Worm (Caenorhabditis elegans) whole organism, dauer: ENCODE results near the gene R03G8.1.

Experiments
- unc-62 ChIP-seq: sonication (generic microtip); optimal IDR thresholded peaks from 2 replicates; lab custom pipeline; 2017; ENCODE audit warnings: missing biosample characterization, missing genetic modification reagents, missing genetic modification characterization

The R03G8.1 gene

ce11 chrX:13084273-13084672 lies at the start of gene R03G8.1:
Gene R03G8.1, plus strand, starts transcription at chrX:13084573.
- TF ChIP-seq unc-62 (GFP tag; lab: Kevin White, UChicago), result no peak

- TF ChIP-seq unc-62 (GFP tag; lab: Kevin White, UChicago), result no peak
Observed at ce11 chrX:13038791-13039190, 45.6 kb upstream of the R03G8.1 start.

- TF ChIP-seq unc-62 (GFP tag; lab: Kevin White, UChicago), result no peak
Observed at ce11 chrX:13041830-13042229, 42.5 kb upstream of the R03G8.1 start.

- TF ChIP-seq unc-62 (GFP tag; lab: Kevin White, UChicago), result no peak
Observed at ce11 chrX:13048258-13048657, 36.1 kb upstream of the R03G8.1 start, which contains the start of gene C53C7.3. Gene C53C7.3, plus strand, starts transcription at chrX:13048558.

ce11 chrX:13051405-13051804 lies 33.0 kb upstream of the R03G8.1 start, which contains the start of gene K03A11.1:
Gene K03A11.1, plus strand, starts transcription at chrX:13051705.
- TF ChIP-seq unc-62 (GFP tag; lab: Kevin White, UChicago), result no peak

- TF ChIP-seq unc-62 (GFP tag; lab: Kevin White, UChicago), result no peak
Observed at ce11 chrX:13055560-13055959, 28.8 kb upstream of the R03G8.1 start, which contains the start of gene K03A11.6. Gene K03A11.6, plus strand, starts transcription at chrX:13055860.

ce11 chrX:13059984-13060383 lies 24.4 kb upstream of the R03G8.1 start:
- TF ChIP-seq unc-62 (GFP tag; lab: Kevin White, UChicago), result no peak

- no peak for TF ChIP-seq unc-62 (GFP tag; lab: Kevin White, UChicago)
Observed at ce11 chrX:13061366-13061765, 23.0 kb upstream of the R03G8.1 start.

ce11 chrX:13062934-13063585 lies 21.3 kb upstream of the R03G8.1 start, which contains the start of gene K03A11.5:
Gene K03A11.5, plus strand, starts transcription at chrX:13063535.
- TF ChIP-seq unc-62 (GFP tag; lab: Kevin White, UChicago), result no peak

ce11 chrX:13071120-13071519 lies 13.3 kb upstream of the R03G8.1 start, which contains the start of gene cpx-2:
Gene cpx-2, minus strand, starts transcription at chrX:13071220.
- TF ChIP-seq unc-62 (GFP tag; lab: Kevin White, UChicago), result no peak

- TF ChIP-seq unc-62 (GFP tag; lab: Kevin White, UChicago), result no peak
Observed at ce11 chrX:13074373-13074772, 10.0 kb upstream of the R03G8.1 start, which contains the start of gene ceh-28. Gene ceh-28, plus strand, starts transcription at chrX:13074673.

- no peak for TF ChIP-seq unc-62 (GFP tag; lab: Kevin White, UChicago)
Observed at ce11 chrX:13077872-13078271, 6.5 kb upstream of the R03G8.1 start, which contains the start of gene K03A11.4. Gene K03A11.4, plus strand, starts transcription at chrX:13078172.

- no peak for TF ChIP-seq unc-62 (GFP tag; lab: Kevin White, UChicago)
Observed at ce11 chrX:13082326-13082725, 2.0 kb upstream of the R03G8.1 start, which contains the start of gene str-10. Gene str-10, plus strand, starts transcription at chrX:13082626.

ce11 chrX:13088539-13088938 lies 4.2 kb downstream of the R03G8.1 start:
- TF ChIP-seq unc-62 (GFP tag; lab: Kevin White, UChicago), result no peak

- TF ChIP-seq unc-62 (GFP tag; lab: Kevin White, UChicago), result no peak
Observed at ce11 chrX:13090665-13091064, 6.3 kb downstream of the R03G8.1 start, which contains the start of gene R03G8.3. Gene R03G8.3, plus strand, starts transcription at chrX:13090965.

- no peak for TF ChIP-seq unc-62 (GFP tag; lab: Kevin White, UChicago)
Observed at ce11 chrX:13091199-13091598, 6.8 kb downstream of the R03G8.1 start.

ce11 chrX:13100410-13100809 lies 16.0 kb downstream of the R03G8.1 start, which contains the start of gene R03G8.6:
Gene R03G8.6, minus strand, starts transcription at chrX:13100510.
- no peak for TF ChIP-seq unc-62 (GFP tag; lab: Kevin White, UChicago)
